Worm (Caenorhabditis elegans) whole organism, L4 larva: ENCODE results near the gene rpl-39.
A peak's percentile ranks its signal among the peaks of the same experiment; 100 is the strongest.

ENCODE experiments used
- R02D3.7 ChIP-seq: fragments of 150-350 bp; sonication (generic microtip); optimal IDR thresholded peaks from 3 replicates; lab custom pipeline; 2014; ENCODE audit warnings: missing biosample characterization, missing genetic modification characterization
- Y48G9A.11 ChIP-seq: fragments of 200-800 bp; sonication (Bioruptor generic); IDR thresholded peaks from 2 replicates; pipeline ENCODE4 v1.3.6; 2022; ENCODE audit warnings: missing genetic modification reagents, missing genetic modification characterization, missing compliant biosample characterization
- ZK337.2 ChIP-seq: fragments of 200-800 bp; sonication (Bioruptor generic); IDR thresholded peaks from 2 replicates; pipeline ENCODE4 v1.3.6; 2022; ENCODE audit warnings: missing genetic modification reagents, missing genetic modification characterization, missing compliant biosample characterization
- aly-2 ChIP-seq: sonication (generic microtip); optimal IDR thresholded peaks from 2 replicates; lab custom pipeline; 2018; ENCODE audit warnings: missing biosample characterization, missing genetic modification characterization
- arid-1 ChIP-seq: fragments of 200-800 bp; sonication (Bioruptor generic); conservative IDR thresholded peaks from 2 replicates; pipeline ENCODE4 v1.3.6; 2022; ENCODE audit warnings: missing genetic modification reagents, missing genetic modification characterization, missing compliant biosample characterization
- ceh-20 ChIP-seq: fragments of 200-800 bp; sonication (Bioruptor generic); IDR thresholded peaks from 2 replicates; pipeline ENCODE4 v1.3.6; 2022; ENCODE audit warnings: missing genetic modification reagents, missing genetic modification characterization, missing compliant biosample characterization
- ceh-44 ChIP-seq: fragments of 200-800 bp; sonication (Bioruptor generic); IDR thresholded peaks from 2 replicates; pipeline ENCODE4 v1.3.6; 2022; ENCODE audit warnings: missing genetic modification reagents, missing genetic modification characterization, missing compliant biosample characterization
- ceh-82 ChIP-seq: sonication (generic microtip); optimal IDR thresholded peaks from 2 replicates; lab custom pipeline; 2017; ENCODE audit warnings: missing biosample characterization, missing genetic modification characterization
- cey-2 ChIP-seq: sonication (generic microtip); optimal IDR thresholded peaks from 3 replicates; lab custom pipeline; 2017; ENCODE audit warnings: missing genetic modification characterization, mild to moderate bottlenecking, missing compliant biosample characterization, antibody characterized with exemption, borderline replicate concordance; ENCODE audit not compliant: insufficient read depth
- daf-12 ChIP-seq: fragments of 150-350 bp; optimal IDR thresholded peaks from 2 replicates; lab custom pipeline; 2014; ENCODE audit warnings: missing biosample characterization, missing genetic modification reagents, missing genetic modification characterization
- daf-16 ChIP-seq, 3 experiments: sonication (generic microtip); optimal IDR thresholded peaks; 2 replicates each; lab custom pipeline; 2016 to 2017; ENCODE audit warnings: missing genetic modification characterization in 3 of 3, missing genetic modification reagents in 3 of 3, mild to moderate bottlenecking in 2 of 3, missing compliant biosample characterization in 2 of 3, missing biosample characterization in 1 of 3, moderate library complexity in 1 of 3
- daf-19 ChIP-seq: fragments of 200-800 bp; sonication (Bioruptor generic); conservative IDR thresholded peaks from 2 replicates; pipeline ENCODE4 v1.3.6; 2022; ENCODE audit warnings: missing genetic modification characterization, missing compliant biosample characterization
- dmd-6 ChIP-seq: fragments of 200-800 bp; sonication (Bioruptor generic); IDR thresholded peaks from 2 replicates; pipeline ENCODE4 v1.3.6; 2022; ENCODE audit warnings: missing genetic modification reagents, missing genetic modification characterization, missing compliant biosample characterization
- dve-1 ChIP-seq: sonication (generic microtip); optimal IDR thresholded peaks from 2 replicates; lab custom pipeline; 2017; ENCODE audit warnings: antibody characterized with exemption, mild to moderate bottlenecking, missing genetic modification characterization, missing compliant biosample characterization; ENCODE audit not compliant: insufficient read depth
- egl-27 ChIP-seq: sonication (generic microtip); optimal IDR thresholded peaks from 3 replicates; lab custom pipeline; 2017; ENCODE audit warnings: missing biosample characterization, missing genetic modification reagents, missing genetic modification characterization
- fkh-10 ChIP-seq: fragments of 150-350 bp; optimal IDR thresholded peaks from 2 replicates; lab custom pipeline; 2014; ENCODE audit warnings: missing biosample characterization, missing genetic modification reagents, missing genetic modification characterization
- hlh-11 ChIP-seq: fragments of 200-800 bp; sonication (Bioruptor generic); optimal IDR thresholded peaks from 2 replicates; lab custom pipeline; 2018; ENCODE audit warnings: mild to moderate bottlenecking, missing genetic modification characterization, missing compliant biosample characterization
- hmg-1.1 ChIP-seq: fragments of 200-800 bp; sonication (Bioruptor generic); IDR thresholded peaks from 2 replicates; pipeline ENCODE4 v1.3.6; 2022; ENCODE audit warnings: missing genetic modification reagents, missing genetic modification characterization, missing compliant biosample characterization
- jun-1 ChIP-seq: fragments of 150-350 bp; optimal IDR thresholded peaks from 2 replicates; lab custom pipeline; 2014; ENCODE audit warnings: missing biosample characterization, missing genetic modification reagents, missing genetic modification characterization
- lin-1 ChIP-seq: fragments of 200-800 bp; sonication (Bioruptor generic); IDR thresholded peaks from 2 replicates; pipeline ENCODE4 v1.3.6; 2022; ENCODE audit warnings: missing genetic modification reagents, missing genetic modification characterization, missing compliant biosample characterization
- lin-15B ChIP-seq: fragments of 150-350 bp; sonication (generic microtip); optimal IDR thresholded peaks from 3 replicates; lab custom pipeline; 2014; ENCODE audit warnings: missing biosample characterization, missing genetic modification characterization
- madf-9 ChIP-seq: fragments of 200-800 bp; sonication (Bioruptor generic); conservative IDR thresholded peaks from 2 replicates; pipeline ENCODE4 v1.3.6; 2022; ENCODE audit warnings: missing genetic modification reagents, missing genetic modification characterization, missing compliant biosample characterization
- mdl-1 ChIP-seq, 2 experiments: fragments of 150-350 bp in 1 of 2; sonication (generic microtip) in 1 of 2; optimal IDR thresholded peaks; 2 replicates each; lab custom pipeline; 2014 to 2017; ENCODE audit warnings: missing biosample characterization in 2 of 2, missing genetic modification characterization in 2 of 2
- mdt-29 ChIP-seq: fragments of 200-800 bp; sonication (Bioruptor generic); IDR thresholded peaks from 2 replicates; pipeline ENCODE4 v1.3.6; 2022; ENCODE audit warnings: missing genetic modification reagents, missing genetic modification characterization, missing compliant biosample characterization
- mep-1 ChIP-seq: fragments of 150-350 bp; sonication (generic microtip); optimal IDR thresholded peaks from 3 replicates; lab custom pipeline; 2014; ENCODE audit warnings: missing biosample characterization, missing genetic modification characterization
- mxl-2 ChIP-seq: fragments of 200-800 bp; sonication (Bioruptor generic); conservative IDR thresholded peaks from 2 replicates; pipeline ENCODE4 v1.3.6; 2022; ENCODE audit warnings: missing genetic modification reagents, missing genetic modification characterization, missing compliant biosample characterization
- nhr-11 ChIP-seq: fragments of 150-350 bp; optimal IDR thresholded peaks from 2 replicates; lab custom pipeline; 2014; ENCODE audit warnings: missing biosample characterization, missing genetic modification characterization
- nhr-25 ChIP-seq: sonication (generic microtip); optimal IDR thresholded peaks from 2 replicates; lab custom pipeline; 2017; ENCODE audit warnings: missing genetic modification characterization, mild to moderate bottlenecking, missing compliant biosample characterization, antibody characterized with exemption, moderate library complexity, borderline replicate concordance; ENCODE audit not compliant: insufficient read depth
- nhr-28 ChIP-seq: fragments of 150-350 bp; optimal IDR thresholded peaks from 2 replicates; lab custom pipeline; 2014; ENCODE audit warnings: missing biosample characterization, missing genetic modification characterization
- nhr-41 ChIP-seq: fragments of 200-800 bp; sonication (Bioruptor generic); IDR thresholded peaks from 2 replicates; pipeline ENCODE4 v1.3.6; 2022; ENCODE audit warnings: missing genetic modification reagents, missing genetic modification characterization, missing compliant biosample characterization
- nhr-42 ChIP-seq: fragments of 200-800 bp; sonication (Bioruptor generic); IDR thresholded peaks from 2 replicates; pipeline ENCODE4 v1.3.6; 2022; ENCODE audit warnings: missing genetic modification characterization, missing compliant biosample characterization
- nhr-48 ChIP-seq: sonication (generic microtip); optimal IDR thresholded peaks from 2 replicates; lab custom pipeline; 2016; ENCODE audit warnings: mild to moderate bottlenecking, missing genetic modification characterization, missing compliant biosample characterization
- nhr-6 ChIP-seq: fragments of 150-350 bp; optimal IDR thresholded peaks from 2 replicates; lab custom pipeline; 2014; ENCODE audit warnings: missing biosample characterization, missing genetic modification characterization
- pha-4 ChIP-seq, 2 experiments: fragments of 150-350 bp in 1 of 2; fragments of 200-800 bp in 1 of 2; sonication (Bioruptor generic) in 1 of 2; IDR thresholded peaks in 1 of 2; optimal IDR thresholded peaks in 1 of 2; 2 replicates each; pipeline versions ENCODE4 v1.3.6 to Lab custom; 2014 to 2022; ENCODE audit warnings: missing genetic modification characterization in 2 of 2, missing genetic modification reagents in 2 of 2, missing biosample characterization in 1 of 2, missing compliant biosample characterization in 1 of 2
- php-3 ChIP-seq: fragments of 200-800 bp; sonication (Bioruptor generic); IDR thresholded peaks from 2 replicates; pipeline ENCODE4 v1.3.6; 2022; ENCODE audit warnings: missing genetic modification reagents, missing genetic modification characterization, missing compliant biosample characterization
- set-16 ChIP-seq: fragments of 200-800 bp; sonication (Bioruptor generic); IDR thresholded peaks from 2 replicates; pipeline ENCODE4 v1.3.6; 2022; ENCODE audit warnings: missing genetic modification reagents, missing genetic modification characterization, missing compliant biosample characterization
- skn-1 ChIP-seq: fragments of 150-350 bp; optimal IDR thresholded peaks from 2 replicates; lab custom pipeline; 2014; ENCODE audit warnings: missing biosample characterization, missing genetic modification characterization
- snpc-4 ChIP-seq: fragments of 150-350 bp; optimal IDR thresholded peaks from 2 replicates; lab custom pipeline; 2014; ENCODE audit warnings: missing biosample characterization, missing genetic modification characterization
- tag-97 ChIP-seq: fragments of 200-800 bp; sonication (Bioruptor generic); IDR thresholded peaks from 2 replicates; pipeline ENCODE4 v1.3.6; 2022; ENCODE audit warnings: missing genetic modification characterization, missing compliant biosample characterization
- zfp-3 ChIP-seq: fragments of 200-800 bp; sonication (Bioruptor generic); conservative IDR thresholded peaks from 2 replicates; pipeline ENCODE4 v1.3.6; 2022; ENCODE audit warnings: missing genetic modification reagents, missing genetic modification characterization, missing compliant biosample characterization
- zip-11 ChIP-seq: fragments of 200-800 bp; sonication (Bioruptor generic); IDR thresholded peaks from 2 replicates; pipeline ENCODE4 v1.3.6; 2022; ENCODE audit warnings: missing genetic modification characterization, missing compliant biosample characterization
- ztf-11 ChIP-seq: fragments of 150-350 bp; optimal IDR thresholded peaks from 2 replicates; lab custom pipeline; 2014; ENCODE audit warnings: missing biosample characterization, missing genetic modification characterization

Gene rpl-39

ce11 chrV:7744068-7744467, 31.8 kb downstream of the rpl-39 start (continued):
- TF ChIP-seq cey-2 (tag; lab: Kevin White, UChicago), result no peak
- TF ChIP-seq pha-4 (GFP tag; IDR thresholded peaks at IDR 0.05; lab: Robert Waterston, UW), result peak; percentile 83
- no peak for TF ChIP-seq pha-4 (tag; optimal IDR thresholded peaks at IDR 0.05; lab: Kevin White, UChicago)
- TF ChIP-seq ceh-20, result peak; percentile 80
- no peak for TF ChIP-seq nhr-11 (tag; lab: Kevin White, UChicago)
- TF ChIP-seq hmg-1.1 (GFP tag; lab: Robert Waterston, UW), result no peak
- no peak for TF ChIP-seq zip-11
- no peak for TF ChIP-seq arid-1 (GFP tag; lab: Robert Waterston, UW)
- TF ChIP-seq nhr-48 (tag; lab: Kevin White, UChicago), result peak; percentile 88
- TF ChIP-seq mdl-1 (tag; optimal IDR thresholded peaks at IDR 0.05; lab: Kevin White, UChicago), result peak in 1 of 2 experiments; percentile 2
- peak; percentile 93 for TF ChIP-seq php-3
- TF ChIP-seq R02D3.7 (tag; lab: Kevin White, UChicago), result no peak
- TF ChIP-seq ceh-44 (GFP tag; lab: Robert Waterston, UW), result no peak
- no peak for TF ChIP-seq daf-19 (GFP tag; lab: Robert Waterston, UW)
- peak; percentile 97 for TF ChIP-seq dve-1
- TF ChIP-seq fkh-10 (GFP tag; lab: Kevin White, UChicago), result no peak
- no peak for TF ChIP-seq aly-2 (tag; lab: Kevin White, UChicago)
- no peak for TF ChIP-seq skn-1 (tag; lab: Kevin White, UChicago)
- no peak for TF ChIP-seq ZK337.2 (GFP tag; lab: Robert Waterston, UW)
- TF ChIP-seq nhr-41 (GFP tag; lab: Robert Waterston, UW), result peak; percentile 54; the same call in 1 of the 2 replicates
- no peak for TF ChIP-seq tag-97
- peak; percentile 99 for TF ChIP-seq dmd-6
- TF ChIP-seq jun-1 (tag; lab: Kevin White, UChicago), result no peak
- peak in 1 of 2 experiments; percentile 69 for TF ChIP-seq daf-16 (GFP tag; optimal IDR thresholded peaks at IDR 0.05; lab: Kevin White, UChicago)
- peak; percentile 89 for TF ChIP-seq daf-16 (tag; optimal IDR thresholded peaks at IDR 0.05; lab: Kevin White, UChicago)
- no peak for TF ChIP-seq snpc-4 (tag; lab: Kevin White, UChicago)
- peak; percentile 94 for TF ChIP-seq lin-1
- TF ChIP-seq egl-27 (tag; lab: Kevin White, UChicago), result no peak
- peak; percentile 63; the same call in 1 of the 2 replicates for TF ChIP-seq mdt-29 (GFP tag; lab: Robert Waterston, UW)
- no peak for TF ChIP-seq lin-15B (tag; lab: Kevin White, UChicago)
- no peak for TF ChIP-seq Y48G9A.11 (GFP tag; lab: Robert Waterston, UW)
- TF ChIP-seq madf-9 (GFP tag; lab: Robert Waterston, UW), result no peak
- TF ChIP-seq nhr-42 (GFP tag; lab: Robert Waterston, UW), result no peak
- no peak for TF ChIP-seq ceh-82 (tag; lab: Kevin White, UChicago)
- TF ChIP-seq daf-12 (tag; lab: Kevin White, UChicago), result no peak
- TF ChIP-seq ztf-11, result no peak
- TF ChIP-seq zfp-3 (GFP tag; lab: Robert Waterston, UW), result no peak
- TF ChIP-seq hlh-11 (tag; lab: Kevin White, UChicago), result peak; percentile 97
- peak; percentile 41; the same call in 1 of the 2 replicates for TF ChIP-seq set-16
- TF ChIP-seq mep-1 (tag; lab: Kevin White, UChicago), result peak; percentile 53
- 0 out of 2 replicates have a peak, but pooled peaks have one; percentile 28 for TF ChIP-seq mxl-2
- TF ChIP-seq nhr-6 (tag; lab: Kevin White, UChicago), result no peak
- TF ChIP-seq nhr-28 (tag; lab: Kevin White, UChicago), result peak; percentile 75
- no peak for TF ChIP-seq nhr-25 (tag; lab: Kevin White, UChicago)
